Fruit fly (Drosophila melanogaster) whole organism, embryonic: ENCODE measurements around the gene p24-1.

Experiments
- Ada2b ChIP-seq: fragments of 200-800 bp; sonication (Bioruptor generic); IDR thresholded peaks from 2 replicates; pipeline ENCODE4 v1.3.6; 2022; ENCODE audit warnings: missing biosample characterization, missing genetic modification characterization
- CG10209 ChIP-seq: fragments of 200-800 bp; sonication (Bioruptor generic); optimal IDR thresholded peaks from 3 replicates; lab custom pipeline; 2017; ENCODE audit warnings: missing biosample characterization, mild to moderate bottlenecking, missing genetic modification characterization, missing genetic modification reagents
- CG10543 ChIP-seq: fragments of 200-800 bp; sonication (Bioruptor generic); optimal IDR thresholded peaks from 3 replicates; lab custom pipeline; 2017; ENCODE audit warnings: missing biosample characterization, mild to moderate bottlenecking, missing genetic modification characterization, moderate library complexity
- CG11723 ChIP-seq: fragments of 200-800 bp; sonication (Bioruptor generic); optimal IDR thresholded peaks from 2 replicates; lab custom pipeline; 2017; ENCODE audit warnings: missing biosample characterization, mild to moderate bottlenecking, missing genetic modification characterization
- CG12104 ChIP-seq: fragments of 200-800 bp; sonication (Bioruptor generic); optimal IDR thresholded peaks from 3 replicates; lab custom pipeline; 2016; ENCODE audit warnings: missing biosample characterization, missing genetic modification characterization
- CG13296 ChIP-seq: fragments of 200-800 bp; sonication (Bioruptor generic); optimal IDR thresholded peaks from 3 replicates; lab custom pipeline; 2018; ENCODE audit warnings: missing biosample characterization, mild to moderate bottlenecking, missing genetic modification characterization
- CG14710 ChIP-seq: fragments of 200-800 bp; sonication (Bioruptor generic); optimal IDR thresholded peaks from 3 replicates; lab custom pipeline; 2019; ENCODE audit warnings: missing biosample characterization, mild to moderate bottlenecking, missing genetic modification characterization, moderate library complexity
- CG15269 ChIP-seq: fragments of 200-800 bp; sonication (Bioruptor generic); optimal IDR thresholded peaks from 2 replicates; lab custom pipeline; 2018; ENCODE audit warnings: missing biosample characterization, mild to moderate bottlenecking, missing genetic modification characterization, moderate library complexity
- CG15514 ChIP-seq: fragments of 200-800 bp; sonication (Bioruptor generic); optimal IDR thresholded peaks from 3 replicates; lab custom pipeline; 2017; ENCODE audit warnings: missing biosample characterization, missing genetic modification characterization, mild to moderate bottlenecking, moderate library complexity, missing genetic modification reagents
- CG17361 ChIP-seq: fragments of 200-800 bp; sonication (Bioruptor generic); IDR thresholded peaks from 3 replicates; pipeline ENCODE4 v1.3.6; 2022; ENCODE audit warnings: missing biosample characterization, missing genetic modification characterization
- CG18599 ChIP-seq: fragments of 200-800 bp; sonication (Bioruptor generic); optimal IDR thresholded peaks from 3 replicates; lab custom pipeline; 2017; ENCODE audit warnings: missing biosample characterization, missing genetic modification characterization, mild to moderate bottlenecking, moderate library complexity, missing genetic modification reagents
- CG2120 ChIP-seq: fragments of 200-800 bp; sonication (Bioruptor generic); optimal IDR thresholded peaks from 3 replicates; lab custom pipeline; 2016; ENCODE audit warnings: missing biosample characterization, missing genetic modification characterization
- CG2129 ChIP-seq: fragments of 200-800 bp; sonication (Bioruptor generic); IDR thresholded peaks from 2 replicates; pipeline ENCODE4 v1.3.6; 2022; ENCODE audit warnings: missing biosample characterization, missing genetic modification characterization; ENCODE audit not compliant: partially characterized antibody
- CG2199 ChIP-seq: fragments of 200-800 bp; sonication (Bioruptor generic); IDR thresholded peaks from 3 replicates; pipeline ENCODE4 v1.3.6; 2022; ENCODE audit warnings: missing biosample characterization, missing genetic modification characterization
- CG2678 ChIP-seq: fragments of 200-800 bp; sonication (Bioruptor generic); optimal IDR thresholded peaks from 3 replicates; lab custom pipeline; 2019; ENCODE audit warnings: missing biosample characterization, mild to moderate bottlenecking, missing genetic modification characterization, moderate library complexity
- CG2889 ChIP-seq: fragments of 200-800 bp; sonication (Bioruptor generic); IDR thresholded peaks from 3 replicates; pipeline ENCODE4 v1.3.6; 2022; ENCODE audit warnings: missing biosample characterization, missing genetic modification characterization
- CG3163 ChIP-seq: fragments of 200-800 bp; sonication (Bioruptor generic); optimal IDR thresholded peaks from 3 replicates; lab custom pipeline; 2016; ENCODE audit warnings: missing biosample characterization, missing genetic modification characterization
- CG33213 ChIP-seq: fragments of 200-800 bp; sonication (Bioruptor generic); optimal IDR thresholded peaks from 3 replicates; lab custom pipeline; 2016; ENCODE audit warnings: missing biosample characterization, missing genetic modification characterization
- CG34224 ChIP-seq: fragments of 200-800 bp; sonication (Bioruptor generic); IDR thresholded peaks from 3 replicates; pipeline ENCODE4 v1.3.6; 2022; ENCODE audit warnings: missing biosample characterization, missing genetic modification characterization; ENCODE audit not compliant: partially characterized antibody
- CG34376 ChIP-seq: fragments of 200-800 bp; sonication (Bioruptor generic); optimal IDR thresholded peaks from 2 replicates; lab custom pipeline; 2018; ENCODE audit warnings: missing biosample characterization, mild to moderate bottlenecking, missing genetic modification characterization
- CG3995 ChIP-seq: fragments of 200-800 bp; sonication (Bioruptor generic); optimal IDR thresholded peaks from 3 replicates; lab custom pipeline; 2016; ENCODE audit warnings: missing biosample characterization, missing genetic modification characterization
- CG4282 ChIP-seq: fragments of 200-800 bp; sonication (Bioruptor generic); optimal IDR thresholded peaks from 2 replicates; lab custom pipeline; 2016; ENCODE audit warnings: missing biosample characterization, missing genetic modification characterization
- CG8924 ChIP-seq: fragments of 200-800 bp; optimal IDR thresholded peaks from 3 replicates; lab custom pipeline; 2019; ENCODE audit warnings: missing biosample characterization, mild to moderate bottlenecking, missing genetic modification characterization, moderate library complexity
- CG9437 ChIP-seq: fragments of 200-800 bp; sonication (Bioruptor generic); optimal IDR thresholded peaks from 2 replicates; lab custom pipeline; 2018; ENCODE audit warnings: missing biosample characterization, mild to moderate bottlenecking, missing genetic modification characterization
- D19B ChIP-seq: fragments of 200-800 bp; sonication (Bioruptor generic); optimal IDR thresholded peaks from 2 replicates; lab custom pipeline; 2017; ENCODE audit warnings: missing biosample characterization, mild to moderate bottlenecking, missing genetic modification characterization
- Dek ChIP-seq: fragments of 200-800 bp; sonication (Bioruptor generic); optimal IDR thresholded peaks from 3 replicates; lab custom pipeline; 2019; ENCODE audit warnings: missing biosample characterization, mild to moderate bottlenecking, missing genetic modification characterization, moderate library complexity
- E2f2 ChIP-seq: fragments of 200-800 bp; sonication (Bioruptor generic); IDR thresholded peaks from 2 replicates; pipeline ENCODE4 v1.3.6; 2022; ENCODE audit warnings: missing biosample characterization, missing genetic modification characterization
- Fer2 ChIP-seq: fragments of 200-800 bp; sonication (Bioruptor generic); optimal IDR thresholded peaks from 2 replicates; lab custom pipeline; 2018; ENCODE audit warnings: missing biosample characterization, mild to moderate bottlenecking, missing genetic modification characterization, moderate library complexity
- HLH3B ChIP-seq: fragments of 200-800 bp; sonication (Bioruptor generic); IDR thresholded peaks from 2 replicates; pipeline ENCODE4 v1.3.6; 2022; ENCODE audit warnings: missing biosample characterization, missing genetic modification characterization
- Hey ChIP-seq: fragments of 200-800 bp; sonication (Bioruptor generic); optimal IDR thresholded peaks from 3 replicates; lab custom pipeline; 2018; ENCODE audit warnings: missing biosample characterization, mild to moderate bottlenecking, missing genetic modification characterization
- Hr39 ChIP-seq: fragments of >200 bp; optimal IDR thresholded peaks from 2 replicates; lab custom pipeline; 2017
- Meics ChIP-seq: fragments of 200-800 bp; sonication (Bioruptor generic); optimal IDR thresholded peaks from 2 replicates; lab custom pipeline; 2017; ENCODE audit warnings: missing biosample characterization, mild to moderate bottlenecking, missing genetic modification characterization
- Nf-YC ChIP-seq: fragments of 200-800 bp; optimal IDR thresholded peaks from 3 replicates; lab custom pipeline; 2019; ENCODE audit warnings: missing biosample characterization, mild to moderate bottlenecking, missing genetic modification characterization, moderate library complexity
- Sin3A ChIP-seq: fragments of >200 bp; optimal IDR thresholded peaks from 2 replicates; lab custom pipeline; 2018
- Sox100B ChIP-seq: fragments of 200-800 bp; sonication (Bioruptor generic); optimal IDR thresholded peaks from 3 replicates; lab custom pipeline; 2018; ENCODE audit warnings: missing biosample characterization, mild to moderate bottlenecking, missing genetic modification characterization
- Sry-δ ChIP-seq: fragments of 200-800 bp; sonication (Bioruptor generic); optimal IDR thresholded peaks from 2 replicates; lab custom pipeline; 2016; ENCODE audit warnings: missing biosample characterization, missing genetic modification characterization
- Ssrp ChIP-seq: fragments of 200-800 bp; sonication (Bioruptor generic); optimal IDR thresholded peaks from 2 replicates; lab custom pipeline; 2018; ENCODE audit warnings: missing biosample characterization, mild to moderate bottlenecking, missing genetic modification characterization, moderate library complexity
- Xrp1 ChIP-seq: fragments of 200-800 bp; sonication (Bioruptor generic); IDR thresholded peaks from 2 replicates; pipeline ENCODE4 v1.3.6; 2022; ENCODE audit warnings: missing biosample characterization, missing genetic modification characterization
- amos ChIP-seq: fragments of 200-800 bp; sonication (Bioruptor generic); IDR thresholded peaks from 2 replicates; pipeline ENCODE4 v1.3.6; 2022; ENCODE audit warnings: missing biosample characterization, missing genetic modification characterization; ENCODE audit not compliant: partially characterized antibody
- chif ChIP-seq, 2 experiments: fragments of 200-800 bp; sonication (Bioruptor generic); optimal IDR thresholded peaks; 3 replicates each; lab custom pipeline; 2016; ENCODE audit warnings: missing biosample characterization in 2 of 2, missing genetic modification characterization in 2 of 2
- exex ChIP-seq: fragments of 200-800 bp; sonication (Bioruptor generic); optimal IDR thresholded peaks from 4 replicates; lab custom pipeline; 2018; ENCODE audit warnings: missing biosample characterization, mild to moderate bottlenecking, missing genetic modification characterization, moderate library complexity
- gt ChIP-seq: fragments of 200-800 bp; sonication (Bioruptor generic); IDR thresholded peaks from 2 replicates; pipeline ENCODE4 v1.3.6; 2022; ENCODE audit warnings: missing biosample characterization, missing genetic modification characterization
- ind ChIP-seq: fragments of 200-800 bp; sonication (Bioruptor generic); optimal IDR thresholded peaks from 3 replicates; lab custom pipeline; 2016; ENCODE audit warnings: missing biosample characterization, missing genetic modification characterization
- lov ChIP-seq, 2 experiments: fragments of 200-800 bp in 1 of 2; fragments of >200 bp in 1 of 2; sonication (Bioruptor generic) in 1 of 2; IDR thresholded peaks in 1 of 2; optimal IDR thresholded peaks in 1 of 2; 2 replicates in 1 of 2; 3 replicates in 1 of 2; pipeline versions ENCODE4 v1.3.6 to Lab custom; 2017 to 2022; ENCODE audit warnings: missing biosample characterization in 1 of 2, missing genetic modification characterization in 1 of 2
- nerfin-1 ChIP-seq: fragments of 200-800 bp; sonication (Bioruptor generic); optimal IDR thresholded peaks from 3 replicates; lab custom pipeline; 2019; ENCODE audit warnings: missing biosample characterization, mild to moderate bottlenecking, missing genetic modification characterization, moderate library complexity
- pros ChIP-seq: fragments of 200-800 bp; sonication (Bioruptor generic); optimal IDR thresholded peaks from 3 replicates; lab custom pipeline; 2019; ENCODE audit warnings: missing biosample characterization, mild to moderate bottlenecking, missing genetic modification characterization, moderate library complexity
- ranshi ChIP-seq: fragments of 200-800 bp; sonication (Bioruptor generic); IDR thresholded peaks from 2 replicates; pipeline ENCODE4 v1.3.6; 2022; ENCODE audit warnings: missing biosample characterization, missing genetic modification characterization
- salm ChIP-seq: fragments of 200-800 bp; sonication (Bioruptor generic); optimal IDR thresholded peaks from 2 replicates; lab custom pipeline; 2018; ENCODE audit warnings: missing biosample characterization, mild to moderate bottlenecking, missing genetic modification characterization
- tna ChIP-seq: fragments of 200-800 bp; sonication (Bioruptor generic); IDR thresholded peaks from 2 replicates; pipeline ENCODE4 v1.3.6; 2022; ENCODE audit warnings: missing biosample characterization, missing genetic modification characterization; ENCODE audit not compliant: partially characterized antibody

The p24-1 gene

DNA sequence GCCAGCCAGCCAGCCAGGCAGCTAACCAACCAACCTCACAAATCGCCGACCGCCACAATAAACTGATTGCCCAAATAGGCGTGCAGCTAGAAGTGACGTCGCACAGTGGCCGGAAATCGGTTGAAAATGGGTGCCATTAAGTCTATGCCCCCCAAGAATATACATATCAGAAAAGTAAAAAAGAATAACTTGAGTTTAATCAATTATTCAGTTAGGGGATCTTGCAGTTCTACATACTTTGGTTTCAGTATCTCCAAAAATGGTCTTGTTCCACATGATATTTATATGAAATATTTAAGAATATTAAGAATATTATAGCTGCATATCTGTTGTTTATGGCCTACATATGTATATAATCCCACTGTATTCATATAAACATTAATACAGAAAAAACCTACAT is 33.0 kb upstream of the p24-1 start (continued):
- TF ChIP-seq Nf-YC (tag; lab: Kevin White, UChicago) (peak; percentile 35), Ada2b (GFP tag; lab: Robert Waterston, UW) (peak; percentile 26; the same call in 1 of the 2 replicates), lov (optimal IDR thresholded peaks at IDR 0.05; lab: Kevin White, UChicago) (no peak), lov (GFP tag; IDR thresholded peaks at IDR 0.05; lab: Robert Waterston, UW) (no peak), CG9437 (GFP tag; lab: Kevin White, UChicago) (peak; percentile 16), CG2120 (GFP tag; lab: Kevin White, UChicago) (peak; percentile 40), CG34376 (no peak), CG2678 (tag; lab: Kevin White, UChicago) (peak; percentile 70), E2f2 (GFP tag; lab: Robert Waterston, UW) (no peak), ind (GFP tag; lab: Kevin White, UChicago) (peak; percentile 29), CG2889 (no peak), CG15514 (GFP tag; lab: Kevin White, UChicago) (peak; percentile 45), Dek (tag; lab: Kevin White, UChicago) (peak; percentile 37), CG18599 (GFP tag; lab: Kevin White, UChicago) (peak; percentile 57), Sry-δ (GFP tag; lab: Kevin White, UChicago) (no peak), CG10209 (GFP tag; lab: Kevin White, UChicago) (peak; percentile 65), CG13296 (GFP tag; lab: Kevin White, UChicago) (peak; percentile 69), CG3995 (GFP tag; lab: Kevin White, UChicago) (no peak), gt (no peak), CG15269 (tag; lab: Kevin White, UChicago) (peak; percentile 78), CG8924 (tag; lab: Kevin White, UChicago) (peak; percentile 50), CG4282 (peak; percentile 16), Fer2 (tag; lab: Kevin White, UChicago) (peak; percentile 27), tna (0 out of 2 replicates have a peak, but pooled peaks have one; percentile 25), Hr39 (lab: Kevin White, UChicago) (no peak), Hey (tag; lab: Kevin White, UChicago) (peak; percentile 2), CG10543 (GFP tag; lab: Kevin White, UChicago) (peak; percentile 76), exex (tag; lab: Kevin White, UChicago) (peak; percentile 26), Ssrp (peak; percentile 3), CG14710 (no peak), salm (peak; percentile 16), nerfin-1 (tag; lab: Kevin White, UChicago) (peak; percentile 0), D19B (GFP tag; lab: Kevin White, UChicago) (peak; percentile 27), Meics (GFP tag; lab: Kevin White, UChicago) (peak; percentile 62), CG33213 (GFP tag; lab: Kevin White, UChicago) (no peak), HLH3B (GFP tag; lab: Robert Waterston, UW) (peak; percentile 10; the same call in 1 of the 2 replicates), ranshi (GFP tag; lab: Robert Waterston, UW) (peak; percentile 41; the same call in 1 of the 2 replicates), Sin3A (lab: Kevin White, UChicago) (no peak), CG17361 (GFP tag; lab: Robert Waterston, UW) (0 out of 3 replicates have a peak, but pooled peaks have one; percentile 14), chif (GFP tag; optimal IDR thresholded peaks at IDR 0.05; lab: Kevin White, UChicago) (no peak), pros (GFP tag; lab: Kevin White, UChicago) (no peak), CG34224 (GFP tag; lab: Robert Waterston, UW) (peak; percentile 30; the same call in 1 of the 3 replicates), Xrp1 (GFP tag; lab: Robert Waterston, UW) (peak; percentile 48; the same call in 1 of the 2 replicates), Sox100B (GFP tag; lab: Kevin White, UChicago) (peak; percentile 51), amos (peak; percentile 26; the same call in 1 of the 2 replicates), CG2129 (no peak), CG2199 (peak; percentile 34; the same call in 1 of the 3 replicates), CG12104 (peak; percentile 29), CG3163 (GFP tag; lab: Kevin White, UChicago) (no peak), CG11723 (GFP tag; lab: Kevin White, UChicago) (peak; percentile 24)
